Worm (Caenorhabditis elegans): ENCODE data around the gene B0334.4.
A peak's percentile ranks its signal among the peaks of the same experiment; 100 is the strongest.

The B0334.4 gene

DNA sequence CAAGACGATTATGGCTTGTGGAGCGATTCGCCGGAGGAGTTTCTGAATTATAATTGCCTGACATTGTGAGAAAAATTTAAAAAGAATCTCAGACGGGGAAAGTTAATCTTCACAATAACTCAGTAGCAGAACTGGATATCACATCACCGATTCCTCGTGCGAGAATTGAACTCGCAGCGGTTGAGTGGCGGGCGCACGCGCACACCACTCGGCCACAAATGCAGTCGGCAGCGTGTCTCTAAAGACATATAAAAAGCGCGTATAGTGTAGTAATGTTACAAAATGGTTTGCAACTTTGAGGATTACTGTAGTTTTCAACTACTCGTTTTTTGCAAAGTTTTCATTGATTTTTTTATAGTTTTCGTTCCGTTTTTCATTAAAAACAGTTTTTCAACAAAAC is 10.9 kb upstream of the B0334.4 start (continued):
- TF ChIP-seq F57A8.1 (GFP tag; optimal IDR thresholded peaks at IDR 0.05), result peak; percentile 98
- 0 out of 2 replicates have a peak, but pooled peaks have one; percentile 25 for TF ChIP-seq hlh-26 (GFP tag; conservative IDR thresholded peaks at IDR 0.05)
- TF ChIP-seq ztf-6 (GFP tag; IDR thresholded peaks at IDR 0.05), result peak; percentile 90
- TF ChIP-seq hmg-20 (GFP tag; IDR thresholded peaks at IDR 0.05), result peak; percentile 88
- peak; percentile 87 for TF ChIP-seq ztf-26 (tag; optimal IDR thresholded peaks at IDR 0.05)
- TF ChIP-seq fkh-3 (tag; optimal IDR thresholded peaks at IDR 0.05), result peak; percentile 97
- peak; percentile 94 for TF ChIP-seq zim-3 (tag; optimal IDR thresholded peaks at IDR 0.05)
- peak; percentile 57 for TF ChIP-seq nhr-80 (tag; optimal IDR thresholded peaks at IDR 0.05)
- peak; percentile 76 for TF ChIP-seq tlf-1 (GFP tag; optimal IDR thresholded peaks at IDR 0.05)
- peak; percentile 87 for TF ChIP-seq madf-10 (tag; optimal IDR thresholded peaks at IDR 0.05)
- TF ChIP-seq T26A5.8 (tag; optimal IDR thresholded peaks at IDR 0.05), result peak; percentile 94
- peak; percentile 79 for TF ChIP-seq attf-6 (GFP tag; IDR thresholded peaks at IDR 0.05)
- TF ChIP-seq him-1 (tag; optimal IDR thresholded peaks at IDR 0.05), result peak; percentile 98
- peak; percentile 97 for TF ChIP-seq snpc-1.3 (tag; optimal IDR thresholded peaks at IDR 0.05; ENCODE audit: insufficient read depth)
- peak; percentile 61; the same call in 1 of the 2 replicates for TF ChIP-seq Y79H2A.3 (GFP tag; conservative IDR thresholded peaks at IDR 0.05)
- TF ChIP-seq Y53G8AR.9 (GFP tag; conservative IDR thresholded peaks at IDR 0.05), result peak; percentile 83; the same call in 1 of the 2 replicates
- TF ChIP-seq ceh-91 (GFP tag; IDR thresholded peaks at IDR 0.05), result peak; percentile 58; the same call in 1 of the 2 replicates
- TF ChIP-seq pbrm-1 (GFP tag; IDR thresholded peaks at IDR 0.05), result peak; percentile 91
- TF ChIP-seq F57C9.4 (tag; optimal IDR thresholded peaks at IDR 0.05), result peak; percentile 72
- peak; percentile 17 for TF ChIP-seq dpl-1 (GFP tag; optimal IDR thresholded peaks at IDR 0.05)
- peak; percentile 83 for TF ChIP-seq zfh-2 (GFP tag; conservative IDR thresholded peaks at IDR 0.05)
- TF ChIP-seq cebp-2 (GFP tag; IDR thresholded peaks at IDR 0.05), result peak; percentile 97
- TF ChIP-seq lin-54 (GFP tag; optimal IDR thresholded peaks at IDR 0.05), result peak; percentile 81
- TF ChIP-seq unc-130 (GFP tag; optimal IDR thresholded peaks at IDR 0.05), result peak; percentile 62
- TF ChIP-seq T07F8.4 (tag; optimal IDR thresholded peaks at IDR 0.05), result peak; percentile 93
- peak; percentile 67 for TF ChIP-seq ccch-3 (GFP tag; optimal IDR thresholded peaks at IDR 0.05)
- peak; percentile 77 for TF ChIP-seq K12H6.12 (tag; optimal IDR thresholded peaks at IDR 0.05)
- peak; percentile 84 for TF ChIP-seq rpc-1 (optimal IDR thresholded peaks at IDR 0.05)
- peak; percentile 99 for TF ChIP-seq rpc-1 (tag; optimal IDR thresholded peaks at IDR 0.05)
- 0 out of 2 replicates have a peak, but pooled peaks have one; percentile 46 for TF ChIP-seq nfya-2 (GFP tag; IDR thresholded peaks at IDR 0.05)
- TF ChIP-seq lin-26 (GFP tag; IDR thresholded peaks at IDR 0.05), result peak; percentile 99
- TF ChIP-seq ztf-25 (GFP tag; IDR thresholded peaks at IDR 0.05), result peak; percentile 97
- TF ChIP-seq nhr-179 (tag; optimal IDR thresholded peaks at IDR 0.05), result peak; percentile 75
- peak; percentile 91 for TF ChIP-seq attf-5 (GFP tag; optimal IDR thresholded peaks at IDR 0.05)
- TF ChIP-seq snpc-4 (GFP tag; optimal IDR thresholded peaks at IDR 0.05), result peak; percentile 83
- peak; percentile 62 to 82 (median 77) for TF ChIP-seq snpc-4 (tag; optimal IDR thresholded peaks at IDR 0.05)
- peak; percentile 63 for TF ChIP-seq F33H1.4 (GFP tag; IDR thresholded peaks at IDR 0.05)
- peak; percentile 97 for TF ChIP-seq egl-44 (GFP tag; IDR thresholded peaks at IDR 0.05)
- TF ChIP-seq gei-17 (GFP tag; optimal IDR thresholded peaks at IDR 0.05), result peak; percentile 47
- TF ChIP-seq ceh-40 (GFP tag; IDR thresholded peaks at IDR 0.05), result peak; percentile 71; the same call in 1 of the 2 replicates
- peak; percentile 92 for TF ChIP-seq ekl-4 (GFP tag; IDR thresholded peaks at IDR 0.05)
- peak; percentile 64; the same call in 1 of the 2 replicates for TF ChIP-seq hsf-1 (GFP tag; IDR thresholded peaks at IDR 0.05)
- TF ChIP-seq egrh-3 (GFP tag; IDR thresholded peaks at IDR 0.05), result peak; percentile 50
- TF ChIP-seq pha-4 (tag; optimal IDR thresholded peaks at IDR 0.05), result no peak
- TF ChIP-seq lsy-27 (tag; optimal IDR thresholded peaks at IDR 0.05; ENCODE audit: borderline replicate concordance, insufficient read depth), result peak; percentile 72
- TF ChIP-seq unc-62 (GFP tag; optimal IDR thresholded peaks at IDR 0.05), result no peak
- peak; percentile 85; the same call in 1 of the 2 replicates for TF ChIP-seq F39B2.1 (GFP tag; IDR thresholded peaks at IDR 0.05)
- peak; percentile 84 for TF ChIP-seq lir-1 (GFP tag; conservative IDR thresholded peaks at IDR 0.05)
- TF ChIP-seq let-607 (tag; optimal IDR thresholded peaks at IDR 0.05), result peak; percentile 67 to 78
